Worm (Caenorhabditis elegans) whole organism, L4/young adult: Measurements from ENCODE around the gene W02D7.12.

Source experiments
- W03F9.2 ChIP-seq: fragments of 150-350 bp; optimal IDR thresholded peaks from 2 replicates; lab custom pipeline; 2014; ENCODE audit warnings: missing biosample characterization, missing genetic modification characterization
- dao-5 ChIP-seq: sonication (generic microtip); optimal IDR thresholded peaks from 2 replicates; lab custom pipeline; 2016; ENCODE audit warnings: missing genotype, missing genetic modification characterization, moderate library complexity, missing compliant biosample characterization
- him-1 ChIP-seq: sonication (generic microtip); optimal IDR thresholded peaks from 2 replicates; lab custom pipeline; 2016; ENCODE audit warnings: missing genotype, missing genetic modification reagents, missing genetic modification characterization, missing compliant biosample characterization

DNA sequence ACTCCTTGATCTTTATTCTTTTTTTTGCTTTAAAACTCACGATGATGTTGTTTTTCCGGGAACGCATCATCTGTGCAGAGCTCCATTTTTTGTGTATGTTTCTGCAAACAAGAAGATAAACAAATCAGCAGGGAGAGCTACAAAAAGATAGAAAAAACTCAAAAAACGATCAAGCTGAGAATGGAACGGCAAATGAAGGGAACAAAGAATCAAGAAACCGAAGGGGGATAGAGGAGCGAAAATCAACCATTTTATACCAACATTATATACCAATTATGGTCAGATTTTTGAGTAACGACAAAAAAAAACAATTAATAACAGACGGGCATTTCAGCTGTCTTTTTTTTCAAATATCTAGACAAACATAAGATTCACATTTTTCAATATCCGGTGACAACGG, 26.5 kb upstream of the W02D7.12 start, which contains the start of gene slc-17.5:
- no peak for TF ChIP-seq him-1 (tag; lab: Kevin White, UChicago)
- no peak for TF ChIP-seq W03F9.2 (tag; lab: Kevin White, UChicago)
- no peak for TF ChIP-seq dao-5 (tag; lab: Kevin White, UChicago)
